Worm (Caenorhabditis elegans) whole organism, L4 larva: ENCODE measurements around the gene rpn-5.
A peak's percentile ranks its signal among the peaks of the same experiment; 100 is the strongest.

ENCODE experiments used
- D1046.2 ChIP-seq: fragments of 200-800 bp; sonication (Bioruptor generic); IDR thresholded peaks from 2 replicates; pipeline ENCODE4 v1.3.6; 2022; ENCODE audit warnings: missing genetic modification characterization, missing compliant biosample characterization
- F26F4.8 ChIP-seq: fragments of 200-800 bp; sonication (Bioruptor generic); conservative IDR thresholded peaks from 2 replicates; pipeline ENCODE4 v1.3.6; 2022; ENCODE audit warnings: missing genetic modification characterization, missing compliant biosample characterization
- T26A8.4 ChIP-seq: fragments of 200-800 bp; sonication (Bioruptor generic); IDR thresholded peaks from 2 replicates; pipeline ENCODE4 v1.3.6; 2022; ENCODE audit warnings: missing genetic modification characterization, missing compliant biosample characterization
- Y105C5A.15 ChIP-seq: fragments of 200-800 bp; sonication (Bioruptor generic); IDR thresholded peaks from 2 replicates; pipeline ENCODE4 v1.3.6; 2022; ENCODE audit warnings: missing genetic modification characterization, missing compliant biosample characterization
- Y5F2A.4 ChIP-seq: fragments of 200-800 bp; sonication (Bioruptor generic); optimal IDR thresholded peaks from 2 replicates; lab custom pipeline; 2018; ENCODE audit warnings: mild to moderate bottlenecking, missing genetic modification characterization, missing compliant biosample characterization
- Y75B8A.6 ChIP-seq: fragments of 200-800 bp; sonication (Bioruptor generic); IDR thresholded peaks from 2 replicates; pipeline ENCODE4 v1.3.6; 2022; ENCODE audit warnings: missing genetic modification reagents, missing genetic modification characterization, missing compliant biosample characterization
- aly-2 ChIP-seq: sonication (generic microtip); optimal IDR thresholded peaks from 2 replicates; lab custom pipeline; 2018; ENCODE audit warnings: missing biosample characterization, missing genetic modification characterization
- ama-1 ChIP-seq: fragments of 150-350 bp; optimal IDR thresholded peaks from 2 replicates; lab custom pipeline; 2014; ENCODE audit warnings: inconsistent platforms, mixed read lengths
- attf-4 ChIP-seq: sonication (generic microtip); optimal IDR thresholded peaks from 3 replicates; lab custom pipeline; 2017; ENCODE audit warnings: missing biosample characterization, missing genetic modification characterization
- ceh-28 ChIP-seq: fragments of 150-350 bp; optimal IDR thresholded peaks from 2 replicates; lab custom pipeline; 2014; ENCODE audit warnings: missing biosample characterization, missing genetic modification reagents, missing genetic modification characterization
- ceh-44 ChIP-seq: fragments of 200-800 bp; sonication (Bioruptor generic); IDR thresholded peaks from 2 replicates; pipeline ENCODE4 v1.3.6; 2022; ENCODE audit warnings: missing genetic modification reagents, missing genetic modification characterization, missing compliant biosample characterization
- ceh-62 ChIP-seq: sonication (generic microtip); optimal IDR thresholded peaks from 2 replicates; lab custom pipeline; 2017; ENCODE audit warnings: missing biosample characterization, missing genetic modification characterization
- ctbp-1 ChIP-seq: fragments of 200-800 bp; sonication (Bioruptor generic); IDR thresholded peaks from 2 replicates; pipeline ENCODE4 v1.3.6; 2022; ENCODE audit warnings: missing genetic modification reagents, missing genetic modification characterization, missing compliant biosample characterization
- daf-16 ChIP-seq, 3 experiments: sonication (generic microtip); optimal IDR thresholded peaks; 2 replicates each; lab custom pipeline; 2016 to 2017; ENCODE audit warnings: missing genetic modification characterization in 3 of 3, missing genetic modification reagents in 3 of 3, mild to moderate bottlenecking in 2 of 3, missing compliant biosample characterization in 2 of 3, missing biosample characterization in 1 of 3, moderate library complexity in 1 of 3
- daf-19 ChIP-seq: fragments of 200-800 bp; sonication (Bioruptor generic); conservative IDR thresholded peaks from 2 replicates; pipeline ENCODE4 v1.3.6; 2022; ENCODE audit warnings: missing genetic modification characterization, missing compliant biosample characterization
- daf-8 ChIP-seq: fragments of 200-800 bp; sonication (Bioruptor generic); IDR thresholded peaks from 2 replicates; pipeline ENCODE4 v1.3.6; 2022; ENCODE audit warnings: missing genetic modification characterization, missing compliant biosample characterization
- dmd-6 ChIP-seq: fragments of 200-800 bp; sonication (Bioruptor generic); IDR thresholded peaks from 2 replicates; pipeline ENCODE4 v1.3.6; 2022; ENCODE audit warnings: missing genetic modification reagents, missing genetic modification characterization, missing compliant biosample characterization
- dmd-8 ChIP-seq: fragments of 200-800 bp; sonication (Bioruptor generic); IDR thresholded peaks from 2 replicates; pipeline ENCODE4 v1.3.6; 2022; ENCODE audit warnings: missing genetic modification characterization, missing compliant biosample characterization
- dpl-1 ChIP-seq: fragments of 150-350 bp; optimal IDR thresholded peaks from 2 replicates; lab custom pipeline; 2014; ENCODE audit warnings: missing biosample characterization, missing genetic modification reagents, missing genetic modification characterization
- dve-1 ChIP-seq: sonication (generic microtip); optimal IDR thresholded peaks from 2 replicates; lab custom pipeline; 2017; ENCODE audit warnings: antibody characterized with exemption, mild to moderate bottlenecking, missing genetic modification characterization, missing compliant biosample characterization; ENCODE audit not compliant: insufficient read depth
- fos-1 ChIP-seq: fragments of 150-350 bp; optimal IDR thresholded peaks from 2 replicates; lab custom pipeline; 2014; ENCODE audit warnings: missing biosample characterization, missing genetic modification characterization
- gei-8 ChIP-seq: fragments of 200-800 bp; sonication (Bioruptor generic); optimal IDR thresholded peaks from 2 replicates; lab custom pipeline; 2018; ENCODE audit warnings: mild to moderate bottlenecking, missing genetic modification characterization, missing compliant biosample characterization
- hlh-11 ChIP-seq: fragments of 200-800 bp; sonication (Bioruptor generic); optimal IDR thresholded peaks from 2 replicates; lab custom pipeline; 2018; ENCODE audit warnings: mild to moderate bottlenecking, missing genetic modification characterization, missing compliant biosample characterization
- hmg-1.1 ChIP-seq: fragments of 200-800 bp; sonication (Bioruptor generic); IDR thresholded peaks from 2 replicates; pipeline ENCODE4 v1.3.6; 2022; ENCODE audit warnings: missing genetic modification reagents, missing genetic modification characterization, missing compliant biosample characterization
- jun-1 ChIP-seq: fragments of 150-350 bp; optimal IDR thresholded peaks from 2 replicates; lab custom pipeline; 2014; ENCODE audit warnings: missing biosample characterization, missing genetic modification reagents, missing genetic modification characterization
- lin-1 ChIP-seq: fragments of 200-800 bp; sonication (Bioruptor generic); IDR thresholded peaks from 2 replicates; pipeline ENCODE4 v1.3.6; 2022; ENCODE audit warnings: missing genetic modification reagents, missing genetic modification characterization, missing compliant biosample characterization
- lin-13 ChIP-seq: fragments of 150-350 bp; optimal IDR thresholded peaks from 2 replicates; lab custom pipeline; 2014; ENCODE audit warnings: missing biosample characterization, missing genetic modification reagents, missing genetic modification characterization
- lir-3 ChIP-seq: sonication (generic microtip); optimal IDR thresholded peaks from 2 replicates; lab custom pipeline; 2016; ENCODE audit warnings: mild to moderate bottlenecking, missing genetic modification characterization, missing compliant biosample characterization
- lsy-2 ChIP-seq, 2 experiments: fragments of 150-350 bp in 1 of 2; sonication (generic microtip) in 1 of 2; optimal IDR thresholded peaks; 2 replicates each; lab custom pipeline; 2014 to 2017; ENCODE audit warnings: missing biosample characterization in 2 of 2, missing genetic modification characterization in 2 of 2
- madf-9 ChIP-seq: fragments of 200-800 bp; sonication (Bioruptor generic); conservative IDR thresholded peaks from 2 replicates; pipeline ENCODE4 v1.3.6; 2022; ENCODE audit warnings: missing genetic modification reagents, missing genetic modification characterization, missing compliant biosample characterization
- mdl-1 ChIP-seq, 2 experiments: fragments of 150-350 bp in 1 of 2; sonication (generic microtip) in 1 of 2; optimal IDR thresholded peaks; 2 replicates each; lab custom pipeline; 2014 to 2017; ENCODE audit warnings: missing biosample characterization in 2 of 2, missing genetic modification characterization in 2 of 2
- mdt-29 ChIP-seq: fragments of 200-800 bp; sonication (Bioruptor generic); IDR thresholded peaks from 2 replicates; pipeline ENCODE4 v1.3.6; 2022; ENCODE audit warnings: missing genetic modification reagents, missing genetic modification characterization, missing compliant biosample characterization
- mes-2 ChIP-seq: sonication (generic microtip); optimal IDR thresholded peaks from 2 replicates; lab custom pipeline; 2016; ENCODE audit warnings: missing genotype, mild to moderate bottlenecking, missing genetic modification characterization, missing compliant biosample characterization; ENCODE audit not compliant: poor library complexity, severe bottlenecking
- nhr-25 ChIP-seq: sonication (generic microtip); optimal IDR thresholded peaks from 2 replicates; lab custom pipeline; 2017; ENCODE audit warnings: missing genetic modification characterization, mild to moderate bottlenecking, missing compliant biosample characterization, antibody characterized with exemption, moderate library complexity, borderline replicate concordance; ENCODE audit not compliant: insufficient read depth
- nhr-28 ChIP-seq: fragments of 150-350 bp; optimal IDR thresholded peaks from 2 replicates; lab custom pipeline; 2014; ENCODE audit warnings: missing biosample characterization, missing genetic modification characterization
- nhr-42 ChIP-seq: fragments of 200-800 bp; sonication (Bioruptor generic); IDR thresholded peaks from 2 replicates; pipeline ENCODE4 v1.3.6; 2022; ENCODE audit warnings: missing genetic modification characterization, missing compliant biosample characterization
- nhr-6 ChIP-seq: fragments of 150-350 bp; optimal IDR thresholded peaks from 2 replicates; lab custom pipeline; 2014; ENCODE audit warnings: missing biosample characterization, missing genetic modification characterization
- nhr-77 ChIP-seq: fragments of 150-350 bp; optimal IDR thresholded peaks from 2 replicates; lab custom pipeline; 2014; ENCODE audit warnings: missing biosample characterization, missing genetic modification characterization
- saeg-2 ChIP-seq: fragments of 200-800 bp; sonication (Bioruptor generic); IDR thresholded peaks from 2 replicates; pipeline ENCODE4 v1.3.6; 2022; ENCODE audit warnings: missing genetic modification reagents, missing genetic modification characterization, missing compliant biosample characterization
- set-16 ChIP-seq: fragments of 200-800 bp; sonication (Bioruptor generic); IDR thresholded peaks from 2 replicates; pipeline ENCODE4 v1.3.6; 2022; ENCODE audit warnings: missing genetic modification reagents, missing genetic modification characterization, missing compliant biosample characterization
- skn-1 ChIP-seq: fragments of 150-350 bp; optimal IDR thresholded peaks from 2 replicates; lab custom pipeline; 2014; ENCODE audit warnings: missing biosample characterization, missing genetic modification characterization
- tag-97 ChIP-seq: fragments of 200-800 bp; sonication (Bioruptor generic); IDR thresholded peaks from 2 replicates; pipeline ENCODE4 v1.3.6; 2022; ENCODE audit warnings: missing genetic modification characterization, missing compliant biosample characterization
- unc-130 ChIP-seq: sonication (generic microtip); optimal IDR thresholded peaks from 2 replicates; lab custom pipeline; 2016; ENCODE audit warnings: missing genetic modification reagents, missing genetic modification characterization, missing compliant biosample characterization
- unc-39 ChIP-seq: sonication (generic microtip); optimal IDR thresholded peaks from 2 replicates; lab custom pipeline; 2017; ENCODE audit warnings: missing biosample characterization, missing genetic modification characterization
- unc-62 ChIP-seq, 3 experiments: fragments of 150-350 bp in 1 of 3; sonication (generic microtip); optimal IDR thresholded peaks in 2 of 3; peaks in 1 of 3; 1 replicate in 1 of 3; 2 replicates in 2 of 3; lab custom pipeline; 2014 to 2017; ENCODE audit warnings: missing biosample characterization in 3 of 3, missing genetic modification characterization in 3 of 3, missing genetic modification reagents in 3 of 3, missing genotype in 1 of 3
- zag-1 ChIP-seq: fragments of 150-350 bp; optimal IDR thresholded peaks from 2 replicates; lab custom pipeline; 2014; ENCODE audit warnings: missing biosample characterization, missing genetic modification characterization
- zip-11 ChIP-seq: fragments of 200-800 bp; sonication (Bioruptor generic); IDR thresholded peaks from 2 replicates; pipeline ENCODE4 v1.3.6; 2022; ENCODE audit warnings: missing genetic modification characterization, missing compliant biosample characterization
- ztf-7 ChIP-seq: fragments of 150-350 bp; optimal IDR thresholded peaks from 2 replicates; lab custom pipeline; 2014; ENCODE audit warnings: missing biosample characterization, missing genetic modification characterization

The rpn-5 gene

DNA sequence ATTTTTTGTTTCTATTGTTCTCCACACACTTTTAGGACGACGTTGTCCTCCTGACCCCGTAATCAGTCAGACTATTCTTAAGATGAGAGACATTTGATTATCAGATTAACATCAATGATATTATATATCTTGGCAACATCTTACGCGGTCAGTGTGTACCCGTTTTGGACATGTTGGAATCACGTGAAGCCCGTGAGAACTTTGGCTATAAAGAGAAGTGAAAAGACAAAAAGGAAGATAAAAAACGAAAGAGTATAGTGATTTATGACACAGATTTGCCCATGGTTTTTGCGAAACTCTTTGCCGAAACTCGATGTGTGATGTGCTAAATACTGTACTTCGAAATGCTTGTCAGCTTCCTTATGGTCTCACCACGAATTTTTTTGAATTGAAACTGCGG is 47.1 kb upstream of the rpn-5 start (continued):
- TF ChIP-seq mdt-29, result no peak

DNA sequence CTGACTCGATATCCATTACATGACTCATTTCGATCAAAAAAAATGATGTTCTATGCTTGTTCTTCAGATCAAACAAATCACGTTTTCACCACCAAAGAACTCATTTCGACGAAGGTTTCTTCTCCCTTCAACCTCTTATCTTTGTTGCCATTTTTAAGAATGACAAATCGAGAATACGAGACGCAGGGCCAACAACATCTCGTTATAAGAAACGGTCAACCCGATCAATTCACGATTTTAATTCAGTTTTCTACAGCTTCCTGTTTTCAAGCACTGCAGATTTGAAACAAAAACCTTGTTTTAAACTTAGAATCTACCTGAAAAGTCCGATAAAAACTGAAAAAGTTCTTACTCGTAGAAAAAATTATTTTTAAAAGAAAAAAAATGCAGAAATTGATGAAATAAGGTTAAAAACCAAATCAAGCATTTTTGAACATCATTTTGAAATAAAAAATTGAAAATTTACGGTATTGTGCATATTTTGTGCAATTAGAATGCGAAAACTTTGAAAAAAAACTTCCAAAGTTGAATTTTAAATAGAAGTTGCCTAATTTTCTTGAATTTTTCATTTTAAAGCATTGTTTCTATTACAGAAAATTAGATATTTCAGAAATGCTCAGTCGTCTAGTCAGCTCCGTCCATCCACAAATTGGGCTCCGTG is 43.4 kb upstream of the rpn-5 start, which contains the start of gene acs-11:
Gene acs-11, plus strand, starts transcription at position 611 of the 661 bp plus-strand sequence.
- TF ChIP-seq unc-39 (tag; lab: Kevin White, UChicago) (no peak), ama-1 (lab: Kevin White, UChicago) (peak; percentile 57), hlh-11 (peak; percentile 5), fos-1 (tag; lab: Kevin White, UChicago) (no peak), zip-11 (GFP tag; lab: Robert Waterston, UW) (no peak), nhr-77 (tag; lab: Kevin White, UChicago) (no peak), Y5F2A.4 (no peak), ceh-28 (tag; lab: Kevin White, UChicago) (no peak), Y75B8A.6 (no peak), jun-1 (tag; lab: Kevin White, UChicago) (no peak), nhr-6 (tag; lab: Kevin White, UChicago) (no peak), ctbp-1 (no peak), D1046.2 (GFP tag; lab: Robert Waterston, UW) (no peak), daf-8 (GFP tag; lab: Robert Waterston, UW) (no peak), unc-130 (GFP tag; lab: Kevin White, UChicago) (no peak), lir-3 (no peak), skn-1 (no peak), nhr-25 (tag; lab: Kevin White, UChicago) (no peak), lin-1 (GFP tag; lab: Robert Waterston, UW) (no peak), ceh-62 (tag; lab: Kevin White, UChicago) (no peak), nhr-28 (tag; lab: Kevin White, UChicago) (peak; percentile 64), set-16 (GFP tag; lab: Robert Waterston, UW) (no peak), mdl-1 (tag; optimal IDR thresholded peaks at IDR 0.05; lab: Kevin White, UChicago) (peak in 1 of 2 experiments; percentile 42), aly-2 (tag; lab: Kevin White, UChicago) (no peak), daf-19 (GFP tag; lab: Robert Waterston, UW) (no peak), nhr-42 (GFP tag; lab: Robert Waterston, UW) (no peak), gei-8 (GFP tag; lab: Kevin White, UChicago) (no peak), attf-4 (tag; lab: Kevin White, UChicago) (no peak), F26F4.8 (GFP tag; lab: Robert Waterston, UW) (no peak), tag-97 (GFP tag; lab: Robert Waterston, UW) (no peak), mes-2 (tag; lab: Kevin White, UChicago) (peak; percentile 21), zag-1 (no peak), dmd-8 (GFP tag; lab: Robert Waterston, UW) (no peak), ceh-44 (GFP tag; lab: Robert Waterston, UW) (no peak), T26A8.4 (GFP tag; lab: Robert Waterston, UW) (no peak), dpl-1 (GFP tag; lab: Kevin White, UChicago) (no peak), dve-1 (tag; lab: Kevin White, UChicago) (peak; percentile 48), dmd-6 (GFP tag; lab: Robert Waterston, UW) (peak; percentile 31; the same call in 1 of the 2 replicates), saeg-2 (GFP tag; lab: Robert Waterston, UW) (no peak), Y105C5A.15 (GFP tag; lab: Robert Waterston, UW) (no peak), madf-9 (GFP tag; lab: Robert Waterston, UW) (no peak), ztf-7 (no peak), lin-13 (no peak), daf-16 (GFP tag; optimal IDR thresholded peaks at IDR 0.05; lab: Kevin White, UChicago) (no peak), daf-16 (tag; optimal IDR thresholded peaks at IDR 0.05; lab: Kevin White, UChicago) (peak; percentile 60), lsy-2 (tag; optimal IDR thresholded peaks at IDR 0.05; lab: Kevin White, UChicago) (no peak), hmg-1.1 (GFP tag; lab: Robert Waterston, UW) (no peak), unc-62 (GFP tag; optimal IDR thresholded peaks at IDR 0.05 in 1 of 2; lab: Kevin White, UChicago) (no peak), unc-62 (tag; optimal IDR thresholded peaks at IDR 0.05; lab: Kevin White, UChicago) (no peak)
